Worm (Caenorhabditis elegans) whole organism, L1 larva: ENCODE data around the gene pkhm-2.

ENCODE experiments used
- ces-1 ChIP-seq: fragments of 150-350 bp; optimal IDR thresholded peaks from 2 replicates; lab custom pipeline; 2014; ENCODE audit warnings: missing biosample characterization, missing genetic modification reagents, missing genetic modification characterization
- nhr-28 ChIP-seq: fragments of 150-350 bp; optimal IDR thresholded peaks from 2 replicates; lab custom pipeline; 2014; ENCODE audit warnings: missing biosample characterization, missing genetic modification characterization
- ztf-11 ChIP-seq, 2 experiments: sonication (generic microtip); optimal IDR thresholded peaks; 2 replicates each; lab custom pipeline; 2016 to 2017; ENCODE audit warnings: missing genetic modification characterization in 2 of 2, missing biosample characterization in 1 of 2, missing compliant biosample characterization in 1 of 2

DNA sequence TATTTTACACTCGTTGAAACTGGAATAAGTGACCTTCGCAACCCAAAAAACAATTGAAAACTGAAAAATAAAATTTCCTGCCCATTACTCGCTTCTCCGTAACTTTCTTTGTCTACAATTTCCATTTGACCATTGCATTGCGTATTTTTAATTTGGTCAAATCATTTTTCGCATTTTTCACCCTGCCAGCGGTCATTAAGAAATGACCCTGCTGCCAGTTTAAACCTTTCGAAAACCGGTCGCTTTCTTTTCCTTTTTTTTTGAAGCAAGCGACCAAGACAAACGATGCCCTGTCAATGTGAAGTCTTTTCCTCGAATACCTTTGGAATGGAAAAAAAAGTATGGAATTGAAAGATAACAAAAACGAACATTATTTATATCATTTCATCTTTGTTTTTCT lies 20.3 kb downstream of the pkhm-2 start:
- TF ChIP-seq nhr-28 (tag; lab: Kevin White, UChicago): no peak
- no peak for TF ChIP-seq ztf-11 (tag; optimal IDR thresholded peaks at IDR 0.05; lab: Kevin White, UChicago)
- no peak for TF ChIP-seq ces-1 (GFP tag; lab: Kevin White, UChicago)
